Worm (Caenorhabditis elegans): ENCODE data around the gene C52G5.2.
A peak's percentile ranks its signal among the peaks of the same experiment; 100 is the strongest.

The C52G5.2 gene

DNA sequence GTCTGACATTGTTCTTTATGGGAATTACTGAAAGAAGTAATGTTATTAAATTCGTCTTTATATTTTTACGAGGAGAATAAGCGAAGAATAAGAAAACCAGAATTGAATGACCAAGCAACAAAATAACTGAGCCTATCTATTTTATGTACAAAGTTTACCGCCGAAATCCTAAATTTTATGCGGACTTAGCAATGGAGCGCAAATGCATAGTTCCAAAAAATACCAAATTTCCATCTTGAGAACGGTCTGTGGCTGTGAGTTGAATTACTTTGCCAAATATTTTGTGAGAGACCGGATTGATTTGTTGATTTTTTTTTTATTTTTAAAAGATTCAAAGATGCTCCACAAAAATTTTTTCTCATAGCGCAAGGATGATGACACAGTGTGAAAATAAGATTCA is 9.5 kb downstream of the C52G5.2 start, which contains the start of gene chd-3:
Gene chd-3, minus strand, starts transcription at position 27 of the 400 bp plus-strand sequence.
- TF ChIP-seq mcd-1 (GFP tag; IDR thresholded peaks at IDR 0.05) (peak; percentile 41; the same call in 1 of the 2 replicates), ztf-28 (GFP tag; IDR thresholded peaks at IDR 0.05) (no peak)

DNA sequence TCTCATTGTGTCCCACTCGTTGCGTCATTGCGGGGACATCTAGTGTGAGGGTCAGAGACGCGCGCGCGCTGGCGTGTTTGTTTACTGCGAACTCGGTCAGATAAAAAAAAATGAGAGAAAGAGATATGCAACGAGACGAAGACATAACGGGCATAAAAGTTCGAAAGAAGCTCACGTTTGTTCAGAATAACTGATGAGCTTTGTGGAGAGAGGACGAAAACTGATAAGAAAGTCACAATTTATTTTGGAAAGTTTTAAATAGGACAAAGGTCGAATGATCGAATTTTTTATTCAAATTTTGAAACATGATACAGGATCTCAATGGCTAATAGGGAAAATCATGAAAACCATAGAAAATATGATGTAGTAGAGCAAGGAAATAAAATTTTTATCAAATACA is 10.0 kb downstream of the C52G5.2 start:
- TF ChIP-seq ceh-40 (GFP tag; IDR thresholded peaks at IDR 0.05) (no peak), nhr-80 (tag; optimal IDR thresholded peaks at IDR 0.05) (peak; percentile 37)

- TF ChIP-seq him-1 (tag; optimal IDR thresholded peaks at IDR 0.05) (no peak), pha-4 (tag; optimal IDR thresholded peaks at IDR 0.05) (no peak), hmg-1.2 (GFP tag; IDR thresholded peaks at IDR 0.05) (no peak), ztf-28 (GFP tag; IDR thresholded peaks at IDR 0.05) (no peak), die-1 (tag; optimal IDR thresholded peaks at IDR 0.05) (no peak), lin-26 (GFP tag; IDR thresholded peaks at IDR 0.05) (no peak), aptf-2 (GFP tag; conservative IDR thresholded peaks at IDR 0.05) (no peak), F57C9.4 (tag; optimal IDR thresholded peaks at IDR 0.05) (no peak), tlf-1 (GFP tag; optimal IDR thresholded peaks at IDR 0.05) (no peak), F37B4.10 (GFP tag; IDR thresholded peaks at IDR 0.05) (no peak), madf-3 (GFP tag; IDR thresholded peaks at IDR 0.05) (no peak), let-607 (tag; optimal IDR thresholded peaks at IDR 0.05) (no peak), nhr-80 (tag; optimal IDR thresholded peaks at IDR 0.05) (no peak)
Measured at ce11 chrX:12854135-12854534, 11.0 kb downstream of the C52G5.2 start.

DNA sequence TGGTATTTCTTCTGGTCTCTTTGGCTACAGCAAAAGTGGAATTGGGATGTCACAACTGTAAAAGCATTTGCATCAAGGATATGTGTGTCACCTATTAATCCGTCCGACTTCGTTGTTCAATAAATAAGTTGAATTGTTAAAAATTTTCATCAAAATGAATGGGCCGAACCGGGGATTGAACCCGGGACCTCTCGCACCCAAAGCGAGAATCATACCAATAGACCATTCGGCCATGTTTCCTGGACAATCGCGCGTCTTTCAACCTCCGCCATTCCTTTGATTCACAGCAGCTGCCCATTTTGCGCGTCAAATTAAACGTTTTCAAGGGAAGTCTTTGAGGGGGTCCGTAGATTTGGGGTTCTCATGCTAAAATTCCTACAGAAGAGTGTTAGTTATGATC is 11.6 kb downstream of the C52G5.2 start:
- no peak for TF ChIP-seq K11D2.4 (GFP tag; IDR thresholded peaks at IDR 0.05)
- TF ChIP-seq lin-54 (GFP tag; optimal IDR thresholded peaks at IDR 0.05), result no peak
- TF ChIP-seq Y95B8A.8 (GFP tag; IDR thresholded peaks at IDR 0.05), result no peak
- TF ChIP-seq egl-44 (GFP tag; IDR thresholded peaks at IDR 0.05), result 0 out of 2 replicates have a peak, but pooled peaks have one; percentile 19
- TF ChIP-seq athp-1 (tag; optimal IDR thresholded peaks at IDR 0.05), result no peak
- no peak for TF ChIP-seq F52B5.7 (tag; optimal IDR thresholded peaks at IDR 0.05)
- no peak for TF ChIP-seq fkh-3 (tag; optimal IDR thresholded peaks at IDR 0.05)
- TF ChIP-seq ceh-79 (tag; optimal IDR thresholded peaks at IDR 0.05), result no peak
- TF ChIP-seq snpc-1.1 (tag; optimal IDR thresholded peaks at IDR 0.05; ENCODE audit: insufficient read depth), result no peak
- TF ChIP-seq snpc-4 (GFP tag; optimal IDR thresholded peaks at IDR 0.05), result no peak
- TF ChIP-seq snpc-4 (tag; optimal IDR thresholded peaks at IDR 0.05), result no peak
- no peak for TF ChIP-seq mel-28 (tag; optimal IDR thresholded peaks at IDR 0.05; ENCODE audit: borderline replicate concordance)
- TF ChIP-seq pbrm-1 (GFP tag; IDR thresholded peaks at IDR 0.05), result peak; percentile 45; the same call in 1 of the 2 replicates
- peak; percentile 65 for TF ChIP-seq D2030.7 (GFP tag; IDR thresholded peaks at IDR 0.05)
- no peak for TF ChIP-seq madf-3 (GFP tag; IDR thresholded peaks at IDR 0.05)
- TF ChIP-seq lsy-27 (tag; optimal IDR thresholded peaks at IDR 0.05; ENCODE audit: borderline replicate concordance, insufficient read depth), result no peak
- peak; percentile 11 for TF ChIP-seq nhr-90 (tag; optimal IDR thresholded peaks at IDR 0.05)
- peak; percentile 53 for TF ChIP-seq die-1 (tag; optimal IDR thresholded peaks at IDR 0.05)
- no peak for TF ChIP-seq ama-1 (optimal IDR thresholded peaks at IDR 0.05)
- no peak for TF ChIP-seq ama-1 (GFP tag; optimal IDR thresholded peaks at IDR 0.05)
- TF ChIP-seq him-1 (tag; optimal IDR thresholded peaks at IDR 0.05), result no peak
- 0 out of 2 replicates have a peak, but pooled peaks have one; percentile 26 for TF ChIP-seq ekl-4 (GFP tag; IDR thresholded peaks at IDR 0.05)
- TF ChIP-seq bed-1 (GFP tag; IDR thresholded peaks at IDR 0.05), result no peak
- no peak for TF ChIP-seq dpff-1 (tag; optimal IDR thresholded peaks at IDR 0.05)
- TF ChIP-seq ceh-40 (GFP tag; IDR thresholded peaks at IDR 0.05), result no peak
- TF ChIP-seq F23B12.7 (tag; optimal IDR thresholded peaks at IDR 0.05; ENCODE audit: insufficient read depth), result no peak
- no peak for TF ChIP-seq Y67H2A.10 (GFP tag; conservative IDR thresholded peaks at IDR 0.05)
- TF ChIP-seq snpc-1.3 (tag; optimal IDR thresholded peaks at IDR 0.05; ENCODE audit: insufficient read depth), result no peak
- no peak for TF ChIP-seq mxl-1 (tag; optimal IDR thresholded peaks at IDR 0.05)
- no peak for TF ChIP-seq dpl-1 (GFP tag; optimal IDR thresholded peaks at IDR 0.05)
- TF ChIP-seq tbp1 (GFP tag; optimal IDR thresholded peaks at IDR 0.05), result peak; percentile 84
- TF ChIP-seq F55B11.4 (tag; optimal IDR thresholded peaks at IDR 0.05; ENCODE audit: borderline replicate concordance, insufficient read depth), result no peak
